Worm (Caenorhabditis elegans): ENCODE results near the gene cyp-34A9.

DNA sequence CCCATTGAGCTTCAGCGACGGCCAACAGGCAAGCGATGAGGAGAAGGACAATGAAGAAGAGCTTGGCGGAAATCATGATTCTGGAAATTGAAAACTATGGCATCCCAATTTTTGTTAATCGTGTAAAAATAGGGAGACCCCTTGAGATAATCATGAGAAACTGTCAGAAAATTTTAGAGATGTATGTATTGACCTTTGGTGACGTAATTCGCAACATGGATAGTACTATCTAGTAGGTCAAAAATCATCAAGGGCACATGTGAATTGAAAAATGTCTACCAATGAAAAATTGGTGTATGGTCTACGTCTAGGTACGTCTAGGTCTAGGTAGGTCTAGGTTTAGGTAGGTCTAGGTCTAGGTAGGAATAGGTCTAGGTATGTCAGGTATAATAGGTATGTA, 8.7 kb upstream of the cyp-34A9 start, which contains the start of gene nlp-34:
- no peak for TF ChIP-seq fos-1 (tag; optimal IDR thresholded peaks at IDR 0.05)
- no peak for TF ChIP-seq mep-1 (tag; optimal IDR thresholded peaks at IDR 0.05)
- TF ChIP-seq hlh-4 (tag; optimal IDR thresholded peaks at IDR 0.05) = no peak
- no peak for TF ChIP-seq jun-1 (tag; optimal IDR thresholded peaks at IDR 0.05)
- TF ChIP-seq mdl-1 (tag; optimal IDR thresholded peaks at IDR 0.05) = no peak

Data from whole organism, L1 larva.